Worm (Caenorhabditis elegans): ENCODE measurements around the gene clec-171.

DNA sequence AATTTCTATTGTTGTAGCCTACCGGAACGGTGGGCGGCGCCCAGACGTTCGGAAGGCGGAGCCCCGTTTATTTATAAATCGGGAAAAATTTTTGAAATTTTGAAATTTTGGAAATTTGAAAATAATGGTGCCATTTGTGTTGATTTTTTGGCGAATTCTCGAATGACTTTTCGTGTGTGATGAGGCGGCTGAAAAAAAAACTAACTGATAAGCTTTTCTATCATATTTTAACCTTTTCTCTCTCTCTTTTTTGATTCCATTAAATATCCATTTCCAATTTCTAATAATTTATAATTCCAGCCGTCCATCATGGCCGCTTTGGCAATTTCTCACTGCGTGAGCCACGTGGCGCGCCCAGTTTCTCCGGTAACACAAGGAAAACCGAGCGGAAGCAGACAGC lies 29.6 kb upstream of the clec-171 start, which contains the start of gene nadk-1:
- TF ChIP-seq nhr-12 (tag; optimal IDR thresholded peaks at IDR 0.05), result no peak
- no peak for TF ChIP-seq elt-1 (tag; optimal IDR thresholded peaks at IDR 0.05; ENCODE audit: borderline replicate concordance, insufficient read depth)
